Worm (Caenorhabditis elegans): Measurements from ENCODE around the gene F02E8.4.

Gene F02E8.4

ce11 chrX:4409591-4410279 lies 44.2 kb upstream of the F02E8.4 start (continued):
- no peak for TF ChIP-seq xnd-1 (tag; optimal IDR thresholded peaks at IDR 0.05)
- no peak for TF ChIP-seq ceh-58 (GFP tag; IDR thresholded peaks at IDR 0.05)
- no peak for TF ChIP-seq athp-1 (tag; optimal IDR thresholded peaks at IDR 0.05)
- no peak for TF ChIP-seq Y95B8A.8 (GFP tag; IDR thresholded peaks at IDR 0.05)
- TF ChIP-seq Y53G8AR.9 (GFP tag; conservative IDR thresholded peaks at IDR 0.05) = no peak
- TF ChIP-seq ekl-4 (GFP tag; IDR thresholded peaks at IDR 0.05) = no peak
- TF ChIP-seq ama-1 (optimal IDR thresholded peaks at IDR 0.05) = no peak
- TF ChIP-seq ama-1 (GFP tag; optimal IDR thresholded peaks at IDR 0.05) = peak in 1 of 2 experiments; percentile 23
- no peak for TF ChIP-seq aptf-3 (GFP tag; IDR thresholded peaks at IDR 0.05)
- no peak for TF ChIP-seq lsy-27 (tag; optimal IDR thresholded peaks at IDR 0.05; ENCODE audit: borderline replicate concordance, insufficient read depth)
- no peak for TF ChIP-seq snpc-1.1 (tag; optimal IDR thresholded peaks at IDR 0.05; ENCODE audit: insufficient read depth)
- no peak for TF ChIP-seq mcd-1 (GFP tag; IDR thresholded peaks at IDR 0.05)
- TF ChIP-seq hsf-1 (GFP tag; IDR thresholded peaks at IDR 0.05) = no peak
- TF ChIP-seq mxl-1 (tag; optimal IDR thresholded peaks at IDR 0.05) = no peak
- TF ChIP-seq nfya-1 (tag; optimal IDR thresholded peaks at IDR 0.05; ENCODE audit: borderline replicate concordance, insufficient read depth) = no peak
- TF ChIP-seq lin-54 (GFP tag; optimal IDR thresholded peaks at IDR 0.05) = no peak
- peak; percentile 82 for TF ChIP-seq lin-26 (GFP tag; IDR thresholded peaks at IDR 0.05)
- TF ChIP-seq F23B12.7 (tag; optimal IDR thresholded peaks at IDR 0.05; ENCODE audit: insufficient read depth) = no peak
- no peak for TF ChIP-seq zfh-2 (GFP tag; conservative IDR thresholded peaks at IDR 0.05)
- peak; percentile 23 for TF ChIP-seq snpc-1.3 (tag; optimal IDR thresholded peaks at IDR 0.05; ENCODE audit: insufficient read depth)
- no peak for TF ChIP-seq Y67H2A.10 (GFP tag; conservative IDR thresholded peaks at IDR 0.05)
- no peak for TF ChIP-seq gei-17 (GFP tag; optimal IDR thresholded peaks at IDR 0.05)
- no peak for TF ChIP-seq rec-8 (tag; optimal IDR thresholded peaks at IDR 0.05)
- TF ChIP-seq ZK185.1 (tag; optimal IDR thresholded peaks at IDR 0.05; ENCODE audit: poor library complexity, severe bottlenecking) = no peak
- TF ChIP-seq unc-62 (GFP tag; optimal IDR thresholded peaks at IDR 0.05) = no peak
- TF ChIP-seq cebp-2 (GFP tag; IDR thresholded peaks at IDR 0.05) = no peak
- TF ChIP-seq egl-44 (GFP tag; IDR thresholded peaks at IDR 0.05) = no peak
- TF ChIP-seq ceh-100 (GFP tag; IDR thresholded peaks at IDR 0.05) = no peak
- TF ChIP-seq sptf-2 (GFP tag; optimal IDR thresholded peaks at IDR 0.05) = no peak
- TF ChIP-seq lin-40 (tag; optimal IDR thresholded peaks at IDR 0.05) = no peak
- no peak for TF ChIP-seq ztf-18 (tag; optimal IDR thresholded peaks at IDR 0.05)
- no peak for TF ChIP-seq mel-28 (tag; optimal IDR thresholded peaks at IDR 0.05; ENCODE audit: borderline replicate concordance)
- peak; percentile 70 for TF ChIP-seq hmg-1.2 (GFP tag; IDR thresholded peaks at IDR 0.05)
- TF ChIP-seq nhr-120 (GFP tag; IDR thresholded peaks at IDR 0.05) = 0 out of 2 replicates have a peak, but pooled peaks have one; percentile 42
- TF ChIP-seq K11D2.4 (GFP tag; IDR thresholded peaks at IDR 0.05) = no peak
- no peak for TF ChIP-seq F22D6.2 (tag; optimal IDR thresholded peaks at IDR 0.05)
- TF ChIP-seq tbp1 (GFP tag; optimal IDR thresholded peaks at IDR 0.05) = peak; percentile 90
- TF ChIP-seq F52B5.7 (tag; optimal IDR thresholded peaks at IDR 0.05) = no peak
- no peak for TF ChIP-seq C06A6.2 (GFP tag; conservative IDR thresholded peaks at IDR 0.05)
- peak; percentile 10; the same call in 1 of the 2 replicates for TF ChIP-seq pbrm-1 (GFP tag; IDR thresholded peaks at IDR 0.05)
- no peak for TF ChIP-seq attf-3 (GFP tag; conservative IDR thresholded peaks at IDR 0.05)
- no peak for TF ChIP-seq nhr-90 (tag; optimal IDR thresholded peaks at IDR 0.05)
- TF ChIP-seq tlf-1 (GFP tag; optimal IDR thresholded peaks at IDR 0.05) = no peak
